Worm (Caenorhabditis elegans) whole organism, young adult: ENCODE results near the gene W03D2.9.

Experiments used
- F49E8.2 ChIP-seq: sonication (generic microtip); optimal IDR thresholded peaks from 3 replicates; lab custom pipeline; 2017; ENCODE audit warnings: missing genetic modification characterization, mild to moderate bottlenecking, missing compliant biosample characterization, antibody characterized with exemption, moderate library complexity; ENCODE audit not compliant: insufficient read depth
- egl-18 ChIP-seq: fragments of 200-800 bp; sonication (Bioruptor generic); IDR thresholded peaks from 2 replicates; pipeline ENCODE4 v1.3.6; 2022; ENCODE audit warnings: missing genetic modification reagents, missing genetic modification characterization, missing compliant biosample characterization
- let-526 ChIP-seq: fragments of 200-800 bp; sonication (Bioruptor generic); IDR thresholded peaks from 2 replicates; pipeline ENCODE4 v1.3.6; 2022; ENCODE audit warnings: missing genetic modification reagents, missing genetic modification characterization, missing compliant biosample characterization
- lin-54 ChIP-seq: fragments of 200-800 bp; sonication (Bioruptor generic); optimal IDR thresholded peaks from 2 replicates; lab custom pipeline; 2018; ENCODE audit warnings: mild to moderate bottlenecking, missing genetic modification characterization, missing compliant biosample characterization
- lir-1 ChIP-seq: fragments of 200-800 bp; sonication (Bioruptor generic); conservative IDR thresholded peaks from 2 replicates; pipeline ENCODE4 v1.3.6; 2022; ENCODE audit warnings: missing genetic modification reagents, missing genetic modification characterization, missing compliant biosample characterization
- sea-2 ChIP-seq: fragments of 200-800 bp; sonication (Bioruptor generic); IDR thresholded peaks from 2 replicates; pipeline ENCODE4 v1.3.6; 2022; ENCODE audit warnings: missing genetic modification characterization, missing compliant biosample characterization
- snpc-4 ChIP-seq, 5 experiments: fragments of 150-350 bp in 1 of 5; sonication (generic microtip) in 4 of 5; optimal IDR thresholded peaks; 2 replicates each; lab custom pipeline; 2014 to 2018; ENCODE audit warnings: missing genetic modification characterization in 5 of 5, missing biosample characterization in 3 of 5, antibody characterized with exemption in 2 of 5, mild to moderate bottlenecking in 2 of 5, missing compliant biosample characterization in 2 of 5, missing genotype in 2 of 5, moderate library complexity in 2 of 5, missing genetic modification reagents in 1 of 5
- ztf-6 ChIP-seq: fragments of 200-800 bp; sonication (Bioruptor generic); IDR thresholded peaks from 2 replicates; pipeline ENCODE4 v1.3.6; 2022; ENCODE audit warnings: missing genetic modification reagents, missing genetic modification characterization, missing compliant biosample characterization

ce11 chrIV:4033490-4033889, 41.0 kb downstream of the W03D2.9 start:
- no peak for TF ChIP-seq egl-18 (GFP tag; lab: Robert Waterston, UW)
- TF ChIP-seq lin-54: no peak
- no peak for TF ChIP-seq snpc-4 (GFP tag; optimal IDR thresholded peaks at IDR 0.05; lab: Kevin White, UChicago)
- TF ChIP-seq snpc-4 (tag; optimal IDR thresholded peaks at IDR 0.05; lab: Kevin White, UChicago): no peak
- TF ChIP-seq sea-2: no peak
- TF ChIP-seq F49E8.2: no peak
- no peak for TF ChIP-seq ztf-6 (GFP tag; lab: Robert Waterston, UW)
- no peak for TF ChIP-seq let-526 (GFP tag; lab: Robert Waterston, UW)
- TF ChIP-seq lir-1 (GFP tag; lab: Robert Waterston, UW): no peak
